Fruit fly (Drosophila melanogaster): ENCODE data around the gene CG33521.

Gene CG33521

DNA sequence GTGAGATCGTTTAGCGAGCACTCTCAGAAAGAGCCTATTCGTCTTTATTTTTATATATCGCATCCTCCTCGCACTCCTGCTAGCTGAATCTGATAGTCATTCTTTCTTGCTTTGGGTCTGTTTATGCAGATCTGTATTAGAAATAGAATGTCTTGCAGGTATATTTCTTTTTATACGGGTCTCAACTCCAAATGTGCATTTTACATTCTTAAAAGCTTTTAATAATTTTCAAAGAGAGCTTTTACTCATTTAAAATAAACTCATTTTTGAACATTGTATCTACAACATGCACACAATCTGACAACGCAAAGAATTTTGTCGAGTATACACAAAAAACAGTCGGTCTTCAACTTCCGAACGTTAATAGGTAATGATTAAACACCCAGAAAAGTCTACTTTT, at the start of gene CG33521:
TSS of gene CG33521 (plus strand) at position 301 of the 400 bp plus-strand sequence.
- TF ChIP-seq Sin3A (optimal IDR thresholded peaks at IDR 0.05) (no peak), Myc (optimal IDR thresholded peaks at IDR 0.05) (no peak), ttk (optimal IDR thresholded peaks at IDR 0.05) (no peak), psq (optimal IDR thresholded peaks at IDR 0.05) (no peak), h (optimal IDR thresholded peaks at IDR 0.05) (no peak), insv (optimal IDR thresholded peaks at IDR 0.05) (no peak)

DNA sequence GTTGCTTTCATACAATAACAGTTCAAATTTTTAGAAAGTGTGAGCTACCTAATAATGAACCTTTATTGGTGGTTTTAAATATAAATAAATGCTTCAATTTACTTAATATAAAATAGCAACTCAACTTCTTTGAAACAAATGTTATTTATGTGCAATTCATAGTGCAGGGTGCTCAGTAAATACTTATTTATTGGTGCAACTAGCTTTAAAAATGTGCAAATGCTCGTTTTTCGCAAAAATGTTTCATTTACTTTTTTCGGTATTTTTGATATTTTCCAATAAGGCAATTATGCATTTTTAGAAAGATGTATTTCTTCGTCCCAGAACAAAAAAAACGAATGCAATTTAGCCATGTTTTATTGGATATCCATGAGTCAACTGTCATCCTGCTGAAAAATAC, 40.9 kb upstream of the CG33521 start:
- no peak for TF ChIP-seq psq (optimal IDR thresholded peaks at IDR 0.05)
- TF ChIP-seq ttk (optimal IDR thresholded peaks at IDR 0.05), result no peak
- no peak for TF ChIP-seq Sin3A (optimal IDR thresholded peaks at IDR 0.05)
- no peak for TF ChIP-seq h (optimal IDR thresholded peaks at IDR 0.05)
- no peak for TF ChIP-seq Myc (optimal IDR thresholded peaks at IDR 0.05)
- TF ChIP-seq insv (optimal IDR thresholded peaks at IDR 0.05), result no peak

DNA sequence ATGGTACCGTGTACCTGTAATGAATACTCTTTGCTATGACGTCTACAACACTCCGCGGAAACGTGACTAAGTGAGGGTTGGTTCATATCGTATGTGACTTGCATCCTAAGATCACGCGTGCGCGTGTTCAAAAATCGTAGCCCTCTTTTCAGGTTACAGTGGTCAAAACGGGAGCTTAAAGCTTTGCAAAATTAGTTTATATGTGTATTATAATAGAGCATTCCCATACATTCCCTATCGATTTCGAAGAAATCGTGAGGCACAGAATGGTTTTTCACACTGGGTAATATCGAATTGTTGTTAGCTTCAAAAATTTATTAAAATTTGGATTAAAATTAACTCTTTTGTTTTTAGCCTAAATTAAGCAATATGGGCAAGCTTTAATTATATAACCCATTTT, 39.1 kb upstream of the CG33521 start:
- TF ChIP-seq psq (optimal IDR thresholded peaks at IDR 0.05), result no peak
- TF ChIP-seq ttk (optimal IDR thresholded peaks at IDR 0.05), result no peak
- TF ChIP-seq h (optimal IDR thresholded peaks at IDR 0.05), result no peak
- no peak for TF ChIP-seq insv (optimal IDR thresholded peaks at IDR 0.05)

DNA sequence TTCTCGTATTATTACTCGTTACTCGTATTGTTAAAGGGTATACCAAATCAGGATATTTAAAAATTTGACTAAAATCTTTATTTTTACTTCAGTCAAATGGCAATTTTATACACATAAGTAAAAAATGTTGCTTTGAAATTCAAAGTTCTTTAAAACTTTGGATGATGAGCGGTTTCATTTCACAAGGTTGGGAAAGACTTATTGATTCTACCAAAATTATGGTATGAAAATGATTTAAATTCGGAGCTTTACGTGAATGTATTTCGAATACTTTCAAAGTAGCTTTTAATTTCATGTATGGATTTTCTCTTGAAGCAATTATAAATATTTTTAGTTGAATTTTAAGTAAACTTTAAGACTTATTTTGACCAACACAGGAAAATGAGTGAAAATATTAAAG, 38.4 kb upstream of the CG33521 start, which contains the start of gene Kif3C:
TSS of gene Kif3C (plus strand) at position 301 of the 400 bp plus-strand sequence.
- TF ChIP-seq insv (optimal IDR thresholded peaks at IDR 0.05) (no peak), Myc (optimal IDR thresholded peaks at IDR 0.05) (no peak), ttk (optimal IDR thresholded peaks at IDR 0.05) (no peak), psq (optimal IDR thresholded peaks at IDR 0.05) (no peak), Sin3A (optimal IDR thresholded peaks at IDR 0.05) (no peak), h (optimal IDR thresholded peaks at IDR 0.05) (no peak)

DNA sequence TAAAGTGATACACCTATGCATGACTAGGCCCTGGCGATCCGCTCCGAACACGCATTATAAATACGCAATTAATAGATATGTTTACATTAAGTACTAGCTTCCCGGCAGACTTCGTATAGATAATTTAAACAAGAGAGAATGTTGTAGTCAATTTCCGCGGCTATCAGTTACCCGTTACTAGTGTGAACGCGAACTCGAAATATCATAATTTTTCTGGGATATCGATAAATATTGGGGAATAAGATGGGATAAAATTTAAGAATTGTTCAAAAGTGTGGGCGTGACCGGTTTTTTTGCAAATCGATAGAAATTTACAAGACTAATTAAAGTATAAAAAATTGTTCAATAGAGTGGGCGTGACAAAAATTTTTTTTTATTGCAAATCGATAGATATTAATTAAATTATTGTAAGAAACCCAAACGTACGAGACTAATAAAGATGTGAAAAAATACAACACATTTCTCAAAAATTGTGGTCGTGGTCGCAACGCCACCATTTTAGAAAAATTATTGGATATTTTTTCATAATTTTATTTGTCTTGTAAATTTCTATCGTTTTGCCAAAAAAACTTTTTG, 37.5 kb upstream of the CG33521 start:
- no peak for TF ChIP-seq Sin3A (optimal IDR thresholded peaks at IDR 0.05)

DNA sequence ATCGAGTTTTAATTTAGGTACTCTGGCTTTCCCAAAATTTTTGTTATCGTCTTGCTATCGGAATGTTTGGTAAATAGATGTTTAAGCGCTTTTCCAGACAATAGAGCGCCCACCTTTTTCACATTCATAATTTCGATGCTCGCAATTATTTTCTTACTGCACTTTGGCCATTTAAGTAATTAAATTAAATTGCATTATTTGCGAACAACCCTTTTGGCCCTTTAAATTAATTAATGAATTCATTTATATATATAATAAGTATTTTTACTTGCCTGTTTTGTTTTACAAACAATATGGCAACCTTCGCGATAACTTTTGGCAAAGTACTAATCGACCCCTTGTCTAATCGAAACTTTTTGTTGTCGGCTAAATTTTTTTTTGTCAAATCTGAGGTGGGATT, 29.3 kb upstream of the CG33521 start:
- TF ChIP-seq h (optimal IDR thresholded peaks at IDR 0.05) (no peak), psq (optimal IDR thresholded peaks at IDR 0.05) (no peak)

DNA sequence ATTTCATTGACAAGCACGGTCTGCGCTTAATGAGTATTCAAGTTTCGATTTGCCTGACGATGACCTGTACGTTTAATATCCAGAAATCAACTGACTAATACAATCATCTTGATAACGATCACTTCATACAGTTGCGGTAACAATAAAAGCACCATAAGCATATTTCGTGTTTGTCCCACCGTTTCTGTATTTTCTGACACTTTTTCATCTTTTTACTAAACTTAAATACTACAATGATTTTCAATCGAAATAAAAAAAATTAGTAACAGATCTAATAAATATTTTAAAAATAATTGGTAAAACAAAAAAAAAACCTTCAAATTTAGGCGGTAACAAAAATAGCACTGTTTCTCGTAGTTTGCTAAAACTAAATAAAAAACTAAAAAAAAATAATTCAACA, 23.5 kb upstream of the CG33521 start, which contains the start of gene CG32017:
TSS of gene CG32017 (minus strand) at position 101 of the 400 bp plus-strand sequence.
- TF ChIP-seq Sin3A (optimal IDR thresholded peaks at IDR 0.05) (no peak), psq (optimal IDR thresholded peaks at IDR 0.05) (no peak), ttk (optimal IDR thresholded peaks at IDR 0.05) (no peak), Myc (optimal IDR thresholded peaks at IDR 0.05) (no peak), insv (optimal IDR thresholded peaks at IDR 0.05) (no peak), h (optimal IDR thresholded peaks at IDR 0.05) (no peak)

DNA sequence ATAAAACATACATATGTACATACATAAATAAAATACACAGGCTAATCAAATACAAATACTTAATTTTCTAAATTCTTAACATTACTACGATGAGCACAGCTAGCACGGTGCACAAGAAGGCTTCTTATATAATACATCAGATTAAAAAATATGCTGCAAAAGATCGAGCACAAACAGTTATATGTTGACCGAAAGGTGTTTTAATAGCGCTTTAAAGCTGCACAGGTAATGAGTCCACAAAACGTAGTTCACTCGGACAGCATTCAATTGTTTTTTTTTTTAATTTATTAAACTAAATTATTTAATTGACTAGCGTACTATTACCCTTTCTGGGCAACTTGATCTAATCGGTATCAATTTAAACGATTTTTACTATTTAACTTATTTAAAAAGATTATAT, 10.4 kb upstream of the CG33521 start:
- TF ChIP-seq ttk (optimal IDR thresholded peaks at IDR 0.05) (no peak), psq (optimal IDR thresholded peaks at IDR 0.05) (no peak), insv (optimal IDR thresholded peaks at IDR 0.05) (no peak), Myc (optimal IDR thresholded peaks at IDR 0.05) (no peak), h (optimal IDR thresholded peaks at IDR 0.05) (no peak), Sin3A (optimal IDR thresholded peaks at IDR 0.05) (no peak)

DNA sequence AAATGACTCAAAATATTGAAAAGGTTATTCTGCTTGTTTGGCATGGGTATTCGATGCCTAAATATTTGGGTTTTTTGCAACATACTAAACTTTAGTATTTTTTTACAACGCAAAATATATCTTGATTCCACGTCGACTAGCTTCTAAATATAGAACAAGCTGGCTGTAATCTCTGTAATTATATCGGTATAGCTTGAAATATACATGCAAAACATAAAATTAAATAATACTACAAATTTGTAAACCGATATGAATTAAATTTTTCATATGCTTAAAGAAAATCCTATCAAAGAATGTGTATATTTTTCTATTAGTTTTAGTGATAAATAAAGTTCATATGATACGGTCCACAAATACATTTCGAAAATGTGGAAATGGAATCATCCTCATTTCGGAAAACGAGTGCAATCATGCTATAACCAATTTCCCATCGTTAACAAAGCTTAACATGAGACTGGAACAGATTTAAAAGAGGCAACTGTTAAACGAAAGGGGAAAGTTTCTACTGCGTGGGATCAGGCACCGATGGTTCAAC, 3.9 kb upstream of the CG33521 start, which contains the start of gene pho:
TSS of gene pho (minus strand) at position 38 of the 535 bp plus-strand sequence.
- no peak for TF ChIP-seq Myc (optimal IDR thresholded peaks at IDR 0.05)
- no peak for TF ChIP-seq Sin3A (optimal IDR thresholded peaks at IDR 0.05)
- TF ChIP-seq h (optimal IDR thresholded peaks at IDR 0.05), result no peak
- TF ChIP-seq psq (optimal IDR thresholded peaks at IDR 0.05), result no peak

DNA sequence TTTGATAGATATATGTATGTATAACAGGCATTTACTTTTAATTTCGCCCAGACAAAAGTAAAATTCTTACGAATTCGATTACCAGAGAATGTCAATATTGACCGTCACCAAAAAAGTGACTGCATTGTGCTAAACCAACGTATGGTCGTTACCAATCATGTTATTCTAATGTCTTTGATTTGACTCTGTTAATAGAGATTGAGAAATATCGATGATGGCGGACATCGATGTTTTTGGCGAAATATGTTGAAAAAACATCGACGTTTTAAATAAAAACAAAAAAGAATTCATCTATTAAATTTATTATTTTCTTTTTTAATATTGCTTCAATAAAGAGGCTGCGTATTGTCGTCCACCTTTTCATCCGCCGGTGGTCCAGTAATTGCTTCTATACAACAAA, 2.8 kb upstream of the CG33521 start:
- TF ChIP-seq insv (optimal IDR thresholded peaks at IDR 0.05) (no peak), Myc (optimal IDR thresholded peaks at IDR 0.05) (no peak), psq (optimal IDR thresholded peaks at IDR 0.05) (no peak), Sin3A (optimal IDR thresholded peaks at IDR 0.05) (no peak), ttk (optimal IDR thresholded peaks at IDR 0.05) (no peak)

DNA sequence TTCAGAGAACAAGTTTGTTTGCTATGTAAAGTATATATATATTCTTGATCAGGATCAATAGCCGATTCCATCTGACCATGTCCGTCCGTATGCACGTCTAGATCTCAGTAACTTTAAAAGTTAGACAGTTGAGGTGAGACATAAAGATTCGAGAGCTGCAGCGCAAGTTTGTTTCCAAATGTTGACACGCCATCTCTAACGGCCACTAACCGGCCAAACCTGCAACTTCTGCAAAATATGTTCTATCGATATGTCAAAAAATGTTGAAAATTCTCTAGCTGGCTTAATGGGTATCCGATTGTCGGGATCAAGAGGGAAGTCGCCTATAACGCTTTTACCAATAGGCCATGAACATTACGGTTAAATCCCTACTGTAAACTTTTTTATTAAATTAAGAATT, 1.3 kb downstream of the CG33521 start:
- no peak for TF ChIP-seq h (optimal IDR thresholded peaks at IDR 0.05)
- TF ChIP-seq ttk (optimal IDR thresholded peaks at IDR 0.05), result no peak
- TF ChIP-seq Sin3A (optimal IDR thresholded peaks at IDR 0.05), result no peak
- TF ChIP-seq psq (optimal IDR thresholded peaks at IDR 0.05), result no peak
- TF ChIP-seq Myc (optimal IDR thresholded peaks at IDR 0.05), result no peak
- TF ChIP-seq insv (optimal IDR thresholded peaks at IDR 0.05), result no peak

DNA sequence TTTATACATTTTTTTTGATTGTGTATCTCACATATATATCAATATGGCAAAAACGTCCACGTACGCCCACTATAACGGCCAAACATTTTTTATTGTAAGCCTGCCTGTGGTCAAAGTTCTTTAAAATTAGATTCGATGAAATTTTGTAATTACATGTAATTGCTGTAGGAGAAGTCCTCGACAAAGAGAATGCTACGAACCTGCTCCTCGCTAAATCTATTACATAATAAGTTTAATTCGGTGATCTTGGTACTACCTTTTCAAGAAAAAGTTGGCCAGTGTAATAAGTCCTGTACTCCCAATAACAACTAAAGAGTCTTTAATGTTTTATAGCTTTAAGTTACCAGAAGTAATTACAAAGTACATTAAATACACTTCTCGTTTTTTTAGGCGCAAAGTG, 6.1 kb downstream of the CG33521 start:
- no peak for TF ChIP-seq Sin3A (optimal IDR thresholded peaks at IDR 0.05)
- no peak for TF ChIP-seq ttk (optimal IDR thresholded peaks at IDR 0.05)
- no peak for TF ChIP-seq Myc (optimal IDR thresholded peaks at IDR 0.05)
- no peak for TF ChIP-seq psq (optimal IDR thresholded peaks at IDR 0.05)
- TF ChIP-seq h (optimal IDR thresholded peaks at IDR 0.05), result no peak
- no peak for TF ChIP-seq insv (optimal IDR thresholded peaks at IDR 0.05)

DNA sequence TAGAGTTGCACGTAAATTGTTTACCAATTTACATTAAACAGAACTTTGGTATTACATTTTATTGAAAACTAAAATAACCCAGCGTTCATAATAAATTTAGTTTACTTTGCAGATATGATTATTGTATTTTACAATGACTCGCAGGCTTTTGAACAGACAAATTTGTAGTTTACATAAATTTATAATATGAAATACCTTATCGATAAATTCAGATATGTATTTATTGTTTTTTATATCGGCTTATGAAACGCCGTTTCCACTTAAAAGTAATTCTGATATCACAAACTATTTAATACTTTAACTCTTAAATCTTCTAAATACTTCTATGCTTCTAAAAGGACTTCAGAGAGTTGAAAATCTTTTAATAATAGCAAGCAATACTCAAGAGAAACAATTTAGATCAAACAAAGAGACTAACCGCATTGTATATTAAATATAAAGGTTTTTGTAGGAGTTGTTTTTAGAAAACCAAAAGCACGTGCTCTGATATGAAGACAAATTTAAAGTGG, 11.1 kb downstream of the CG33521 start, which contains the start of gene PIP4K:
TSS of gene PIP4K (minus strand) at position 196 of the 509 bp plus-strand sequence.
- TF ChIP-seq h (optimal IDR thresholded peaks at IDR 0.05), result no peak
- TF ChIP-seq psq (optimal IDR thresholded peaks at IDR 0.05), result no peak

Data from Kc167 (cell line).